Fruit fly (Drosophila melanogaster): ENCODE measurements around the gene Dus4.

The Dus4 gene

DNA sequence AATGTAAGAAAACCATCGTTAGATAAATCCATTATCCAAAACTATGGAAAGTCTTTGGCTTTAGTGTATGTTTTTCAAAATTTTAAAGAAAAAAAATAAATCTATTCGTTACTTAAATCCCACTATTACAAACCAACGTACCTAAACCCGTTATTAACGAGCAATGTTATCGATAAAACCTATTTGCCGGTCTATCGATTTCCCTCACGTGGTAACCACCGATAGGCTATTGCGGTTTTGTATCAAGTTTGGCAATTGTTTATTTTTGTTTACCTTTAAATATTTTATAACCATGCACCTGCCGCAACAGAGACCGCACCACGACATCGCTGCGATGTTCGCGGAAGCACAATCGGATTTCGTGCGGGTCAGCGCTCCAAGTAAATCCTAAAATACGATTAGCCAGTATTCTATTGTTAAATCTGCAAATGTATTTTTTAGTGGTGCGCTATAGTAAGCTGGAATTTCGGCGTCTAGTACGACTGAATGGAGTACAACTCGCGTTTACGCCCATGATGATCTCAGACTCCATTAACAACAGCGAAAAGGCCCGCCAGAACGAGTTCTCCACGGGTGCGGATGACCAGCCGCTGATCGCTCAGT, at the start of gene Dus4:
Gene Dus4 (plus strand): TSS at position 206 of the 603 bp plus-strand sequence.
- TF ChIP-seq CG17801 (GFP tag; optimal IDR thresholded peaks at IDR 0.05; ENCODE audit: partially characterized antibody) = no peak

DNA sequence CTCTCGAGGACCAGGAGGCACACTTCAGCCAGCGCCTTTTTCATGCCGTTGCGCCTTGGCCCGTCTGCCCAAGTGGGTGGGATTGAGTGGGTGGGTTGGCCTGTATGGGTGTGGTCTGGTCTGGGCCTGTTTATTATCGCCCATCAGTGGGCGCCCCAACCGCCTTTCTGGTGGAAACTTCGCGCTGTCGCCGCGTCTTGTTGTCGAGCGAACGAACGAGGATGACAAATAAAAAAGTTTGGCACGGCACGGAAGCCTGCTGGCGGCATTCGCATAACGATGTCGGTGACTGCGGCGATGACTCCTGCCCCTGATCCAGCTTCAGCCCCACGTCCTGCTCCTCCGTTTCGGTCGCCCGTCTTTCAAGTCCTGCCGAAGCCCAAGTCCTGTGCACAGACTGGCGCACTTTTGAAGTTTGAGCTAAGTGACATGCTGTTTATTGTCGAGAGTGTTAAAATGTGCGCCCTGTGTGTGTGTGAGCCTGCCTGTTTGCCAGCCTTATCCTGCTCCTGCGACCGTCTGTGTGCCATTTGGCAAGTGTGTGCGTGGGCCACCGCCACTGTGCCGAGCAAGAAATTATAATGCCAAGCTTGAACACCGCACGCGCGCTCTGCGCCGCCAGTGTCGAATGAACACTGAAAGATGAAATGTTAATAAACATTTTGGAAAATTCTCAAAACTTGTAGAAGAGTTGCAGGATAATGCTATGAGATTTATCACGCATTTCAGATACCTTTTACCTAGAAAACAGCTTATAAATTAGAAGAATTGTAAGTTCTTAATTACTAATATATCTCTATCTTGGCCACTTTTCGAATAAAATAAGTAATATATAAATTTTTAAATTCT, 48.8 kb upstream of the Dus4 start:
- TF ChIP-seq CG17801 (GFP tag; optimal IDR thresholded peaks at IDR 0.05; ENCODE audit: partially characterized antibody) = no peak

DNA sequence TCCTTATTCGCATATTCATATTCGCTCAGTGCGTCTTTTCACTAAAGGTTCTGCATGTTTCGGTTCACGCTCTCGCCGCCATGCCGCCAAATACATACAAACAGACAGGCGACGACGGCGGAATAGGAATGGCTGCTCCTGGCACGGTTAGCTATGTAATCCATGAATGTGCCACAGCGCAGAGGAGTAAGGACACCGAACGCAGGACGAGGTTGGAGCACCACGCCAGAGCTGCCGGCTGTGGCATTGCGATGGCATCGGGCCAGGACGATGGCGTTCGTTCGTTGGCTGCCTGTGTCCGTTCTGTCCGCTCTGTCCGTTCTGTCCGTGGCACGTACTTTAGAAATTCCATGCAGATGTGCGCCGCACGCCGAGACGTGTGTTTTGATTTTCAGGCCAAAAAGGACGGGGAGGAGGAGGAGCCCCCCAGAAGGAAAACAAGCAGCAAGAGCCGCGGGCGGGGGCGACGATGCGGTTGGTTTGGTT, 48.2 kb upstream of the Dus4 start:
- TF ChIP-seq CG17801 (GFP tag; optimal IDR thresholded peaks at IDR 0.05; ENCODE audit: partially characterized antibody) = no peak

DNA sequence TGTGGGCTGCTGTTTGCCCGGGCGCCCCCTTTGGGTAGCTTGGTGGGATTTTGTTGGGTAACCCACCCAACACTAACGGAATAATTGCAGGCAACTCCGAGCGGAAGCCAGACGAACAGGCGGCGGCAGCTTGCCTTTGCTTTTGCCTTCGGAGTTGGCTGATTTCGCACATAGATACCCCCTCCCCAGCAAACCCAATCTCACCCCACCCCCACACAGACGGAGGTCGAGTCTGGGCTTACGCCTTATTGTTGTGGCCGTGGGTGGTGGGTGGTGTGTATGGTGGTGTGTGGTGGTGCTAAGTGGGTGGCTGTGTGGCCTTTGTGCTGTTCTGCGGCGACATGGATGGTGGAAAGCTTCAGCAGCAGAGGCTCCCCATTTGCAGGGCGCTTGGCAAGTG, 47.5 kb upstream of the Dus4 start:
- TF ChIP-seq CG17801 (GFP tag; optimal IDR thresholded peaks at IDR 0.05; ENCODE audit: partially characterized antibody) = no peak

DNA sequence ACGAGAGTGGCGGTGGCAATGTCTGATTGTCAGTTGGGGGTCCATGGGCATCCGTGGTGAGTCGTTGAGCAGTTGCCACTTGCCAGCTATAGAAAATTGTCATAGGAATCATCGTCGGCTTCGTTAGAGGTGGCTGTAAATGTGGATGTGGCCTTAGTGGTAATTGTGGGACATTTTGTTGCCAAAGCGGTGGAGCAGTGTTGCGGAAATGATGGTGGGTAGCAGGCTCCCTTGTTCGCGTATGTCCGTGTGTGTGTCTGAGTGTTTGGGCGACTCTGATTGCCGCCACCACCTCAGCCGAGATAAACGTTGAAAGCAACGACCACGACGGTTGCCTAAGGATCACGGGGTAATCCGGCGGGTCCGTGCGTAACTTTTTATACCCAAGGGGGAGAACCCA, 46.0 kb upstream of the Dus4 start:
- no peak for TF ChIP-seq CG17801 (GFP tag; optimal IDR thresholded peaks at IDR 0.05; ENCODE audit: partially characterized antibody)

DNA sequence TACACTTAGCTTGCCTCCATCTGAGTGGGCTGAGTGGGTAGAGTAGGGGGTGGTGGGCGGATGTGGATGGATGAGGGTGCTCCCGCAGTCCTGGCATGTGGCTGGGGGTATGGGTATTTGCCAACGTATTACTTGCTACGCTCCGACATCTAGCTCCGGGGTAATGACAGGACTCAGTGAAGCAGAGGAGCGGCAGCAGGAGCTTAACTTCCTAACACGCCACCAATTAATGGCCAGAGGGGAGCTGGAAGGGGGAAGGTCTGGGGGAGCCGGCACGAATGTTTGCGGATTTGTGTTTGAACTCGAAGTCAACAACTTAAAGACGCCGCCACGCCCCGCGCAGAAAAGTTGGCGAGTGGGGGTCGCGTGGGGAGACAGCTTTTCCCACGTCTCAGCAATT, 44.8 kb upstream of the Dus4 start:
- TF ChIP-seq CG17801 (GFP tag; optimal IDR thresholded peaks at IDR 0.05; ENCODE audit: partially characterized antibody) = no peak

DNA sequence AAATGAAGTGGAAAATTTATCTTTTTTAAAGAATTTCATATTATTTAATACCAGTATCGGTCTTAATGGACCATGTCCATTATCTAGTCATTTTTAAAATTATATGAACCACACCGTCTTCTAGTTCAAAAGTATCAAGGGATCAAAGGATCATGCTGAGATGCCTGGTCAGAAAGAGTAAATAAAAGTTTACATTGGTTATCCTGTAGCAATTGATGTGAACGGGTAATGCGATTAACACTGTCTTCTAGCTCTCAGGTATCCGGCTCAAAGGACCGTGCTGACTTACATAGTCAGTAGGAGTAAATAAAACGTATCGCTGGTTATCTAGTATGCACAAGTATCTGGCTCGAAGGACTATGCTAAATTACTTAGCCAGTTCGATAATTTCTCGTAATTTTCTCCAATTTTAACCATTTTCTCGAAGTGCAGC, 43.9 kb upstream of the Dus4 start:
- TF ChIP-seq CG17801 (GFP tag; optimal IDR thresholded peaks at IDR 0.05; ENCODE audit: partially characterized antibody) = no peak

DNA sequence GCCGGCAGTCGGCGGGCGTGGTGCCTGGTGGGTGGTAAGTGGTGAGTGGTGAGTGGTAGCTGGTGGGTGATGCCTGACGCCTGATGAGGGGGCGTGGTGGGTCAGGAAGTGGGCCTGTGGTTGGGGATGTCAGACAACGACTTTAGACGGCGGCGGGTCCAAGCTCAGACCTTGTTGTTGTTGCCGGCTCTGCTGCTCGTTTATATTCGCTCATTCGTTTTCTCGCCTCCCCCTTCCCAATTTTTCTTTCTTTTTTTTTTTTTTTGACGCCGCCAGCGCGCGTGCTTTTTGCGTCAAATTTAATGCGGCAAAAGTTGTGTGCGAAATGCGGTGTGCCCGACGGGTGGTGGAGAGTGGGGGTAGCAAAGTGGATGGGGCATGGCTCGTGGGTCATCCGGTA, 43.5 kb upstream of the Dus4 start:
- no peak for TF ChIP-seq CG17801 (GFP tag; optimal IDR thresholded peaks at IDR 0.05; ENCODE audit: partially characterized antibody)

DNA sequence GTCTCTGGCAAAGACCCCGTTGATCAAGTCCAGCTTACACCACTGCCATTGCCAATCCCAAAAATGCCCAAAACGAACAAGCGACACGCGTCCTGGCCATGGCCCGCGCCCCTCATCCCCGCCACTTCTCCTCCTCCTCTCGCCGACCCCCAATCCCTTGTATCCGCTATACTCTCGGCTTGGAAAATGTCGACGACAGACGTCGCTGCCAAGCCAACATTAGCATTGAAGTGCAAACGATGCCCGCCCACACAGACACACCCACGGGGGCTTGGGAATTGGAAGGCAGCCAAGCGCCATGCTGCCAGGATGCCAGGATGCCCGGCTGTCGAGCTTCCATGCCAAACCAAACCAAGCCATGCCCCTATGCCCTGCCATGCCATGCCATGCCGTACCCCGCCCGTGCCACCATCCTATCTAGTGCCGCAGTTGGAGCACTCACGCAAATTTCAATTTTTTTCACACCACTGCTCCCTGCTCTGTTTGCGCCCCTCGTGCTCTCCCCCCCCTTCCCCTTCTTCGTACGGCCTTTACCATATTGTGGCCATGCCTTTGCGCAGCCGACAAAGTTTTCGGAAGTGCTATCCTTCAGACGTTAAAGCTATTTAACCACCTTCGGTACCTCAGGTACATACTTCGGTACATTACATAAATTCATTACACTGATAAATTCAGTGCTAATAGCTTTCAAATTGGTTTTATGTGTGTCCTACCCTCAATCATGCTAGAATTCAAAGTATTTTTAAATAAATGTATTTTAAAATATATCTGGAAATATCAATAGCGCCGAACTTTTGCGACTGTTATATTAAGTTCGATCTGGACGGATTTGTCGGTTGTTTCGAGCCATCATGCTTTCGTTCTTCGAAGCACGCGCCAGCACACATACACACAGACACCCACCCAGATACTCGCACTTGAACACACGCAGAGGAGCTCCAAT, 41.5 kb upstream of the Dus4 start:
- no peak for TF ChIP-seq CG17801 (GFP tag; optimal IDR thresholded peaks at IDR 0.05; ENCODE audit: partially characterized antibody)

DNA sequence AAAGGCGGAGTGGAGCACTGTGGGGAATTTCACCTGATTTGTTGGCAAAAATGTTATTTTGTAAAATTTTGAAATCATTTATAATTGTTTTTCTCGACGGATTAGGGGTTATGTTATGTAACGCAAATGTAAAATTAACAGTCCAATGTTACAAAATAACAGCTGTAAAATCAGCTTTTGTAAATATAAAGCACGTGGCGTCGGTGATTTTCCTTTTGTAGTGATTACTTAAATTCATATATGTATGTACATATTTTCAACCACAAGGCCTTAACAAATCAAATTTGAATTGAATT, 40.9 kb upstream of the Dus4 start, which contains the start of gene CG15172:
Gene CG15172 (plus strand): TSS at position 197 of the 296 bp plus-strand sequence.
- TF ChIP-seq CG17801 (GFP tag; optimal IDR thresholded peaks at IDR 0.05; ENCODE audit: partially characterized antibody) = no peak

DNA sequence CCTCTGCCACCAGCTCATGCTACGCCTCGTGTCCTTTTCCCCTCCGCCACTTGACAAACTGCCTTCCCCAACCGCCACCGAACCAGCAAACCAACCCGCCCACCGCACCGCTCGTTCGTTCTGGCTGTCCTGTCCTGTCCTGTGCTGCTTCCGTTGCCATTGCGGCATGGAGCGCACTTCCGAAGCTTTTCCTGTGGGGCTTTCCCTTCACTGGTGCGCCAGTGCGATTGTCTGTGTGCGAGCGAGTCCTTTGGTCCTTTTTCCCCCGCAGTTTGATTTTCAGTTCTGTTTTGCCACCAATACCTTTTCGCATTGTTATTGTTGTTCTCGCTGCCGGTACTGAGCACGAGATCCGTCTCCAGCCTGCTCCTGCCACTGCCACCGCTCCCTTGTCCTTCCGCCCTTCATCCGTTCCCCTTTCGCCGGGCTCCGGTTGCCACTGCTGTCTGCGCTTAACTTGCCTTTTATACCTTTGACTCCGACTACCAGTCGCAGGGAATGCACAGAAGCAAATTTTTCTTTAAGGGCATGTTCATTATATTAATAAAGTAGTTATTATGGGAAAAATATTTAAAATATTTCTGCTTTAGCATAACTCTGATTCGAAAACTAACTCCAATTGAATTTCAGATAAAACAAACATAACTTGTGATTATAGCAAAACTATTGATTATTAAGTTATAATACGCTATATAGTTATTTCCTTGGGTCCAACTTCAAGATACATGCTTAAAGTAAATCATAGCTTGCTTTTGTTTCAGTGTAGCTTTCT, 38.9 kb upstream of the Dus4 start:
- TF ChIP-seq CG17801 (GFP tag; optimal IDR thresholded peaks at IDR 0.05; ENCODE audit: partially characterized antibody) = no peak

DNA sequence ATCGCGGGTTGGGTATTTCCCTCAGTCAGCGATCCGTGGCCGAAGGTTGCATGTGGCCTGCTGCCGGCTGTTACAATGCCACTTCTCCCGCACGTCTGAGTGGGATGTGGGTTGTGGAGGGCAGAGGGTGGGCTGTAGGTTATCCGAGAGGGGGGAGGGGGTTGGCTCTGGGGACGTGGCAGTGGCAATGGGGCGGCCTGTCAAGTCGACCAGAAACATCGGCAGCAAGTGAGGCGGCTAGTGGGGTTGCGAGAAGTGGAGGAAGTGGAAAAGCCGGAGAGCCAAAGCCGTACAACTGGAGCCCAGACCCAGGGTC, 38.4 kb upstream of the Dus4 start:
- TF ChIP-seq CG17801 (GFP tag; optimal IDR thresholded peaks at IDR 0.05; ENCODE audit: partially characterized antibody) = no peak

DNA sequence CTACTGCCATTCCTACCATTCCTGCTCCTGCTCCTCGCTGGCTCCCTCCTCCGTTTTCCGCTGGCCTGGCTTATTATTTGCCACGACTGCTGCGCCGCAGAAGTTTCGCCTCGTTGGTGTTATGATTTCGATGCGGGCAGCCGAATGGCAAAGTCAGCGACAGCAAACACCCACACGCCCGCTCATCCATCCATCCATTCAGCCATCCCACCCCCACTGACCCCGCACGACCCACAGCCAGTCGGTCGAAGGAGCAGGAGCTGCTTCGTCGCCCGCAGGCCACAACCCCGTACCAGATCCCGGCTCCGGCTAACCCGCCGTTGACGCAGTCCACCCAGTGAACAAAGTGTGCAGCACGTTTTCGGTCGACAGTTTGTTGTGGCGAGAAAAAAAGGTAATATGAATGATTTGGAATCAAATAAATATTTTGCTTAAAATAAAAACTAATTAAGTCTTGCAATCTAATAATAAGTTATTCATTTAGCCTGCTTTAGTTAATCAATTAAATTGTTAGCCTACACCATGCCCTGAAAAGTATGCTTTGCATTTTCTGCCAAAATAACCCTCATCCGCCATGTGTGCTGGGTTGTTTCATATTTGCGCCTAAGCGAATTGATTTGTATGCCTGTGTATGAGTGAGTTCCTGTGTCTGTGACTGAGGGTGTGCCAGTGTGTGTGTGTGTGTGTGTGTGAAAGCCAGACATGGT, 36.5 kb upstream of the Dus4 start:
- no peak for TF ChIP-seq CG17801 (GFP tag; optimal IDR thresholded peaks at IDR 0.05; ENCODE audit: partially characterized antibody)

DNA sequence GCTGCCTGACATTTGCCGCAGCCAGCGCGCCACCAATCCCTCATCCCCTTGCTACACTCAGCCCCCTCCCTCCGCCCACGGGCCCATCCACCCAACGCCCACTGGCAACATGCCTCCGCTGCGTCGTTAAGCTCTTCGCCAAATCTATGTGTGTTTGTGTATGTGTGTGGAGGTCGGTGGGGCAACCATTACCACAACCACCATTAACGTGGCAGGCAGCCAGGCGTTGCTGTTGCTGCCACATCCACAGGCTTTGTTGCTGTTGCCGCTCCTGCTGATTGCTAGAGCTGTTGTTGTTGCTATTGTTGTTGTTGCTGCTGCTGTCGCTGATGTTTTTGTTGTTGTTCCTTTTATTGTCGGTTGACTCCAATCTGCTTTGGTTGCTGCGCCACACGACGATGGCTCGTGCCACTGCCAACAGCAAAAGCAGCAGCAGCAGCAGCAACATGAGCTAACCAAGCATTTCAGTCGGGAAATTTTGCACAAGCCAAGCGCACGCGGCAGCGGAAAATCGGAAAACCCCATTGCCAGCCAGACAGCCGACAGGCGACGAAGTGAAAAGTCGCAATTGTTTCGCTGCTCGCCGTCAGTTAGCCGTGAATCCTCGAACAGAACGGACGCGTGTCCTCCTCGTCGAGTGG, 35.7 kb upstream of the Dus4 start, which contains the start of gene Sidpn:
Gene Sidpn (plus strand): TSS at position 465 of the 641 bp plus-strand sequence.
- no peak for TF ChIP-seq CG17801 (GFP tag; optimal IDR thresholded peaks at IDR 0.05; ENCODE audit: partially characterized antibody)

All from ovary, adult (tissue).